Worm (Caenorhabditis elegans): ENCODE results near the gene kbp-2.

Gene kbp-2

ce11 chrIII:4856992-4857391, 46.7 kb downstream of the kbp-2 start:
- TF ChIP-seq tbx-11 (GFP tag; IDR thresholded peaks at IDR 0.05) (no peak), B0310.2 (tag; optimal IDR thresholded peaks at IDR 0.05) (no peak), hmg-4 (GFP tag; optimal IDR thresholded peaks at IDR 0.05) (no peak), F13C5.2 (tag; optimal IDR thresholded peaks at IDR 0.05) (no peak), ceh-36 (tag; optimal IDR thresholded peaks at IDR 0.05) (no peak), hmbx-1 (tag; optimal IDR thresholded peaks at IDR 0.05) (no peak), tbx-37 (GFP tag; conservative IDR thresholded peaks at IDR 0.05) (no peak), hnd-1 (tag; optimal IDR thresholded peaks at IDR 0.05) (no peak), flt-1 (GFP tag; IDR thresholded peaks at IDR 0.05) (no peak)

- TF ChIP-seq ceh-13 (GFP tag; optimal IDR thresholded peaks at IDR 0.05) = no peak
These were observed 47.6 kb downstream of the kbp-2 start, which contains the start of gene C35D10.7 for ce11 chrIII:4856109-4856508. C35D10.7 (plus strand) TSS chrIII:4856193.

- TF ChIP-seq hmbx-1 (tag; optimal IDR thresholded peaks at IDR 0.05) (no peak), hmg-4 (GFP tag; optimal IDR thresholded peaks at IDR 0.05) (no peak), ceh-13 (GFP tag; optimal IDR thresholded peaks at IDR 0.05) (no peak), F13C5.2 (tag; optimal IDR thresholded peaks at IDR 0.05) (no peak), ets-7 (tag; optimal IDR thresholded peaks at IDR 0.05) (no peak), tbx-37 (GFP tag; conservative IDR thresholded peaks at IDR 0.05) (no peak)
These were observed 48.8 kb downstream of the kbp-2 start, which contains the start of gene C35D10.8 for ce11 chrIII:4854918-4855317. C35D10.8 (plus strand) TSS chrIII:4855218.

Data from whole organism, early embryonic.